Fruit fly (Drosophila melanogaster): ENCODE measurements around the gene CG46448.

dm6 chr2L:2376418-2376702 lies 15.1 kb upstream of the CG46448 start:
- TF ChIP-seq CG33017 (tag; optimal IDR thresholded peaks at IDR 0.05) (no peak), toe (GFP tag; optimal IDR thresholded peaks at IDR 0.05) (no peak), CG7101 (tag; optimal IDR thresholded peaks at IDR 0.05) (no peak), kay (GFP tag; ENCODE audit: borderline replicate concordance) (no peak), Hr96 (GFP tag; optimal IDR thresholded peaks at IDR 0.05) (no peak), Mnt (GFP tag; optimal IDR thresholded peaks at IDR 0.05) (no peak), cnc (optimal IDR thresholded peaks at IDR 0.05) (no peak), tj (GFP tag; optimal IDR thresholded peaks at IDR 0.05) (no peak), CG11617 (GFP tag; optimal IDR thresholded peaks at IDR 0.05) (no peak)
